In genomic region chrIII:7710943-7711342, ce11 we compare ENCODE assay signal across 1 worm cellular context.
TF ChIP-seq lines count a peak whose summit lies in the region.

No protein-coding gene starts in this region.

TF ChIP-seq in whole organism, L1 larva, 84 proteins besides CTCF, POLR2A, EP300 and RAD21 (continued from another document):
- TF ChIP-seq tbx-2 (tag; optimal IDR thresholded peaks at IDR 0.05; lab: Kevin White, UChicago) (peak; percentile 16), C16A3.4 (tag; optimal IDR thresholded peaks at IDR 0.05; lab: Kevin White, UChicago) (peak; percentile 43), sup-37 (GFP tag; optimal IDR thresholded peaks at IDR 0.05; lab: Kevin White, UChicago) (no peak), ceh-8 (GFP tag; optimal IDR thresholded peaks at IDR 0.05; lab: Kevin White, UChicago) (no peak), ceh-88 (GFP tag; IDR thresholded peaks at IDR 0.05; lab: Robert Waterston, UW) (no peak), lin-13 (GFP tag; optimal IDR thresholded peaks at IDR 0.05; lab: Kevin White, UChicago) (peak; percentile 86), alr-1 (tag; optimal IDR thresholded peaks at IDR 0.05; lab: Kevin White, UChicago; ENCODE audit: borderline replicate concordance) (no peak), mdl-1 (tag; optimal IDR thresholded peaks at IDR 0.05; lab: Kevin White, UChicago) (peak in 1 of 2 experiments; percentile 29), dpl-1 (GFP tag; optimal IDR thresholded peaks at IDR 0.05; lab: Kevin White, UChicago) (peak in 2 of 3 experiments; percentile 26 to 59), ztf-11 (tag; optimal IDR thresholded peaks at IDR 0.05; lab: Kevin White, UChicago) (no peak), lin-35 (GFP tag; optimal IDR thresholded peaks at IDR 0.05; lab: Kevin White, UChicago) (peak; percentile 56 to 67), aha-1 (tag; optimal IDR thresholded peaks at IDR 0.05; lab: Kevin White, UChicago) (no peak), nhr-76 (tag; optimal IDR thresholded peaks at IDR 0.05; lab: Kevin White, UChicago) (no peak), nhr-84 (tag; optimal IDR thresholded peaks at IDR 0.05; lab: Kevin White, UChicago) (no peak), nhr-71 (tag; optimal IDR thresholded peaks at IDR 0.05; lab: Kevin White, UChicago) (peak; percentile 50), nhr-47 (tag; optimal IDR thresholded peaks at IDR 0.05; lab: Kevin White, UChicago) (peak; percentile 48), ceh-82 (tag; optimal IDR thresholded peaks at IDR 0.05; lab: Kevin White, UChicago) (peak in 1 of 3 experiments; percentile 56), nhr-28 (tag; optimal IDR thresholded peaks at IDR 0.05; lab: Kevin White, UChicago) (no peak), lin-14 (GFP tag; optimal IDR thresholded peaks at IDR 0.05; lab: Kevin White, UChicago) (peak; percentile 75), jun-1 (tag; optimal IDR thresholded peaks at IDR 0.05; lab: Kevin White, UChicago) (no peak), sptf-1 (tag; optimal IDR thresholded peaks at IDR 0.05; lab: Kevin White, UChicago) (no peak), fkh-8 (tag; optimal IDR thresholded peaks at IDR 0.05; lab: Kevin White, UChicago) (peak; percentile 44), efl-1 (optimal IDR thresholded peaks at IDR 0.05; lab: Kevin White, UChicago) (peak; percentile 33 to 36), efl-1 (GFP tag; optimal IDR thresholded peaks at IDR 0.05 in 1 of 2; lab: Kevin White, UChicago) (peak; percentile 46 to 83)
